Comparison of ENCODE assay signal across 1 fruit fly cellular context in the genomic region with DNA sequence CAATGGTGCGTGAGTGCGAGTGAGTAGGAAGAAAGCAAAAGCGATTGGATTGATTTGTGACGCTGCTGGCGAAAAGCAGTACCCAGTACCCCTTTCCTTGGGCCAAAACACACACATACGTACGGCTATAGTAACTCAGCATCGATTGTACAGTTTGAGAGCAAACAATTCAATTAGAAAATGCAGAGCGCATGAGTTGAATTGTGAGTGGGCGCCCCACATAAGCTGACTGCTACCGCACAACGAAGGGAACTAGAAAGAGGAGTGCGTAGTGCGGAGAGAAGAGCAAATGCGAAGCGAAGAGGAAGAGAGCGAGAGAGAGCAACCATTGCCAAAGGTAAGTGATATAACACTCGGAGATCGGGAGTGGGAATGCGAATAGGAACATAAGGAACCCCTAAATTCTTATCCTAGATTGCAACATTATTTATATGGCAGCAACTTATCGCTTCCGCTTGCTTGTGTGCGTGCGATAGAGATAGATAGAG.
TF ChIP-seq lines count a peak whose summit lies in the region.

No protein-coding gene starts in this region.

TF ChIP-seq in whole organism, embryonic, 481 proteins besides CTCF, POLR2A, EP300 and RAD21 (continued from another document):
- no peak for TF ChIP-seq dmrt99B (tag; optimal IDR thresholded peaks at IDR 0.05; lab: Kevin White, UChicago)
- peak; percentile 10 for TF ChIP-seq CG4707 (GFP tag; optimal IDR thresholded peaks at IDR 0.05; lab: Kevin White, UChicago)
- TF ChIP-seq nom (GFP tag; optimal IDR thresholded peaks at IDR 0.05; lab: Kevin White, UChicago) = peak; percentile 47
- TF ChIP-seq sug (tag; optimal IDR thresholded peaks at IDR 0.05; lab: Kevin White, UChicago) = peak; percentile 49
- TF ChIP-seq onecut (GFP tag; IDR thresholded peaks at IDR 0.05; lab: Robert Waterston, UW) = peak; percentile 84
- TF ChIP-seq Max (GFP tag; optimal IDR thresholded peaks at IDR 0.05; lab: Kevin White, UChicago) = peak; percentile 43
- TF ChIP-seq CG7745 (tag; optimal IDR thresholded peaks at IDR 0.05; lab: Kevin White, UChicago) = no peak
- peak; percentile 69 for TF ChIP-seq CG10543 (GFP tag; optimal IDR thresholded peaks at IDR 0.05; lab: Kevin White, UChicago)
- TF ChIP-seq mam (GFP tag; optimal IDR thresholded peaks at IDR 0.05; lab: Kevin White, UChicago) = no peak
- peak; percentile 19 for TF ChIP-seq Mad (GFP tag; optimal IDR thresholded peaks at IDR 0.05; lab: Kevin White, UChicago)
- TF ChIP-seq Nf-YB (GFP tag; optimal IDR thresholded peaks at IDR 0.05; lab: Kevin White, UChicago) = peak; percentile 9
- TF ChIP-seq CG13894 (tag; optimal IDR thresholded peaks at IDR 0.05; lab: Kevin White, UChicago) = peak; percentile 74
- peak; percentile 84 for TF ChIP-seq yki (optimal IDR thresholded peaks at IDR 0.05; lab: Kevin White, UChicago)
- TF ChIP-seq YL-1 (GFP tag; optimal IDR thresholded peaks at IDR 0.05; lab: Kevin White, UChicago) = peak; percentile 75
- peak; percentile 3 for TF ChIP-seq CG12659 (GFP tag; optimal IDR thresholded peaks at IDR 0.05; lab: Kevin White, UChicago)
- no peak for TF ChIP-seq lola (GFP tag; optimal IDR thresholded peaks at IDR 0.05; lab: Kevin White, UChicago)
- no peak for TF ChIP-seq Oli (tag; optimal IDR thresholded peaks at IDR 0.05; lab: Kevin White, UChicago)
- TF ChIP-seq esg (GFP tag; conservative IDR thresholded peaks at IDR 0.05; lab: Robert Waterston, UW) = no peak
- peak; percentile 10 for TF ChIP-seq sqz (GFP tag; optimal IDR thresholded peaks at IDR 0.05; lab: Kevin White, UChicago)
- TF ChIP-seq CG12299 (tag; optimal IDR thresholded peaks at IDR 0.05; lab: Kevin White, UChicago) = peak; percentile 39
- TF ChIP-seq nmo (GFP tag; optimal IDR thresholded peaks at IDR 0.05; lab: Kevin White, UChicago) = peak; percentile 24
- peak; percentile 38 for TF ChIP-seq sd (tag; optimal IDR thresholded peaks at IDR 0.05; lab: Kevin White, UChicago)
- TF ChIP-seq Sin3A (optimal IDR thresholded peaks at IDR 0.05; lab: Kevin White, UChicago) = no peak
- no peak for TF ChIP-seq org-1 (GFP tag; optimal IDR thresholded peaks at IDR 0.05; lab: Kevin White, UChicago)
- TF ChIP-seq CG34376 (GFP tag; optimal IDR thresholded peaks at IDR 0.05; lab: Kevin White, UChicago) = peak; percentile 76
- TF ChIP-seq CG1832 (GFP tag; optimal IDR thresholded peaks at IDR 0.05; lab: Kevin White, UChicago) = peak; percentile 82
- TF ChIP-seq Hmr (GFP tag; optimal IDR thresholded peaks at IDR 0.05; lab: Kevin White, UChicago) = peak; percentile 22
- TF ChIP-seq ewg (GFP tag; optimal IDR thresholded peaks at IDR 0.05; lab: Kevin White, UChicago) = peak; percentile 100
- TF ChIP-seq Dip3 (GFP tag; optimal IDR thresholded peaks at IDR 0.05; lab: Kevin White, UChicago) = peak; percentile 69
- TF ChIP-seq peb (GFP tag; IDR thresholded peaks at IDR 0.05; lab: Robert Waterston, UW) = no peak
- TF ChIP-seq Dbx (GFP tag; IDR thresholded peaks at IDR 0.05; lab: Robert Waterston, UW) = no peak
- no peak for TF ChIP-seq ab (GFP tag; optimal IDR thresholded peaks at IDR 0.05; lab: Kevin White, UChicago)
- TF ChIP-seq CG14441 (GFP tag; IDR thresholded peaks at IDR 0.05; lab: Robert Waterston, UW) = no peak
- no peak for TF ChIP-seq pita (GFP tag; optimal IDR thresholded peaks at IDR 0.05; lab: Kevin White, UChicago)
- TF ChIP-seq tll (GFP tag; optimal IDR thresholded peaks at IDR 0.05; lab: Kevin White, UChicago) = peak in 1 of 2 experiments; percentile 37
- peak; percentile 84 for TF ChIP-seq CG17385 (GFP tag; optimal IDR thresholded peaks at IDR 0.05; lab: Kevin White, UChicago)
- peak; percentile 30 for TF ChIP-seq CG12071 (GFP tag; optimal IDR thresholded peaks at IDR 0.05; lab: Kevin White, UChicago)
- TF ChIP-seq Dad (GFP tag; optimal IDR thresholded peaks at IDR 0.05; lab: Kevin White, UChicago) = no peak
- TF ChIP-seq HHEX (GFP tag; optimal IDR thresholded peaks at IDR 0.05; lab: Kevin White, UChicago) = peak; percentile 0
- TF ChIP-seq CG12104 (GFP tag; optimal IDR thresholded peaks at IDR 0.05; lab: Kevin White, UChicago) = no peak
- peak; percentile 99 for TF ChIP-seq Trl (optimal IDR thresholded peaks at IDR 0.05; lab: Kevin White, UChicago)
- TF ChIP-seq Trl (GFP tag; optimal IDR thresholded peaks at IDR 0.05; lab: Kevin White, UChicago) = peak; percentile 82
- no peak for TF ChIP-seq al (GFP tag; IDR thresholded peaks at IDR 0.05; lab: Robert Waterston, UW)
- peak; percentile 22 for TF ChIP-seq wek (GFP tag; optimal IDR thresholded peaks at IDR 0.05; lab: Kevin White, UChicago)
- TF ChIP-seq HLHmδ (GFP tag; optimal IDR thresholded peaks at IDR 0.05; lab: Kevin White, UChicago) = peak; percentile 18
- peak; percentile 39 for TF ChIP-seq repo (GFP tag; optimal IDR thresholded peaks at IDR 0.05; lab: Kevin White, UChicago)
- peak; percentile 96 for TF ChIP-seq CG6654 (GFP tag; optimal IDR thresholded peaks at IDR 0.05; lab: Kevin White, UChicago)
- TF ChIP-seq CHES-1-like (GFP tag; optimal IDR thresholded peaks at IDR 0.05; lab: Kevin White, UChicago) = peak; percentile 72
- no peak for TF ChIP-seq CG18599 (GFP tag; optimal IDR thresholded peaks at IDR 0.05; lab: Kevin White, UChicago)
- no peak for TF ChIP-seq knrl (GFP tag; IDR thresholded peaks at IDR 0.05; lab: Robert Waterston, UW; ENCODE audit: partially characterized antibody)
- peak; percentile 19 for TF ChIP-seq pfk (GFP tag; optimal IDR thresholded peaks at IDR 0.05; lab: Kevin White, UChicago)
- TF ChIP-seq luna (GFP tag; optimal IDR thresholded peaks at IDR 0.05; lab: Kevin White, UChicago) = peak; percentile 10
- TF ChIP-seq CG10431 (GFP tag; optimal IDR thresholded peaks at IDR 0.05; lab: Kevin White, UChicago) = peak; percentile 32
- TF ChIP-seq CG3163 (GFP tag; optimal IDR thresholded peaks at IDR 0.05; lab: Kevin White, UChicago) = peak; percentile 94
- peak; percentile 52 for TF ChIP-seq pb (GFP tag; optimal IDR thresholded peaks at IDR 0.05; lab: Kevin White, UChicago)
- TF ChIP-seq cg (GFP tag; optimal IDR thresholded peaks at IDR 0.05; lab: Kevin White, UChicago) = peak; percentile 86
- no peak for TF ChIP-seq chinmo (GFP tag; IDR thresholded peaks at IDR 0.05; lab: Robert Waterston, UW; ENCODE audit: partially characterized antibody)
- TF ChIP-seq CG15479 (GFP tag; optimal IDR thresholded peaks at IDR 0.05; lab: Kevin White, UChicago) = peak; percentile 87
- TF ChIP-seq Opbp (GFP tag; IDR thresholded peaks at IDR 0.05; lab: Robert Waterston, UW; ENCODE audit: partially characterized antibody) = no peak
- no peak for TF ChIP-seq CG7372 (GFP tag; IDR thresholded peaks at IDR 0.05; lab: Robert Waterston, UW)
- TF ChIP-seq dpn (GFP tag; optimal IDR thresholded peaks at IDR 0.05; lab: Kevin White, UChicago) = peak in 1 of 2 experiments; percentile 1
- peak; percentile 29 for TF ChIP-seq Hey (tag; optimal IDR thresholded peaks at IDR 0.05; lab: Kevin White, UChicago)
- peak; percentile 76 for TF ChIP-seq MESR4 (GFP tag; optimal IDR thresholded peaks at IDR 0.05; lab: Kevin White, UChicago)
- peak; percentile 35 for TF ChIP-seq CG8924 (tag; optimal IDR thresholded peaks at IDR 0.05; lab: Kevin White, UChicago)
- TF ChIP-seq Med (GFP tag; lab: Kevin White, UChicago) = peak; percentile 66
- TF ChIP-seq abd-A (tag; optimal IDR thresholded peaks at IDR 0.05; lab: Kevin White, UChicago) = peak; percentile 94
- no peak for TF ChIP-seq jigr1 (GFP tag; IDR thresholded peaks at IDR 0.05; lab: Robert Waterston, UW)
- TF ChIP-seq her (GFP tag; optimal IDR thresholded peaks at IDR 0.05; lab: Kevin White, UChicago) = peak; percentile 28
- TF ChIP-seq CG18011 (GFP tag; optimal IDR thresholded peaks at IDR 0.05; lab: Kevin White, UChicago) = peak; percentile 99
- no peak for TF ChIP-seq Bdp1 (GFP tag; optimal IDR thresholded peaks at IDR 0.05; lab: Kevin White, UChicago)
- no peak for TF ChIP-seq ash1 (GFP tag; optimal IDR thresholded peaks at IDR 0.05; lab: Kevin White, UChicago)
- TF ChIP-seq Elba2 (GFP tag; optimal IDR thresholded peaks at IDR 0.05; lab: Kevin White, UChicago) = peak; percentile 91
- TF ChIP-seq pum (GFP tag; optimal IDR thresholded peaks at IDR 0.05; lab: Kevin White, UChicago) = peak; percentile 28
- TF ChIP-seq vnd (GFP tag; IDR thresholded peaks at IDR 0.05; lab: Robert Waterston, UW; ENCODE audit: partially characterized antibody) = no peak
- no peak for TF ChIP-seq chm (GFP tag; IDR thresholded peaks at IDR 0.05; lab: Robert Waterston, UW)
- peak; percentile 13 for TF ChIP-seq CG4328 (GFP tag; optimal IDR thresholded peaks at IDR 0.05; lab: Kevin White, UChicago)
- peak; percentile 17 for TF ChIP-seq maf-S (GFP tag; optimal IDR thresholded peaks at IDR 0.05; lab: Kevin White, UChicago)
- TF ChIP-seq CG4617 (GFP tag; optimal IDR thresholded peaks at IDR 0.05; lab: Kevin White, UChicago; ENCODE audit: borderline replicate concordance) = peak; percentile 98
- peak; percentile 49 for TF ChIP-seq Nf-YC (tag; optimal IDR thresholded peaks at IDR 0.05; lab: Kevin White, UChicago)
- peak; percentile 93 for TF ChIP-seq CG12769 (tag; optimal IDR thresholded peaks at IDR 0.05; lab: Kevin White, UChicago)
- peak; percentile 47 for TF ChIP-seq stwl (tag; optimal IDR thresholded peaks at IDR 0.05; lab: Kevin White, UChicago)
